Fruit fly (Drosophila melanogaster) Kc167 (cell line): ENCODE measurements around the gene CG12011.

ENCODE experiments used
- Myc ChIP-seq: fragments of >200 bp; optimal IDR thresholded peaks from 2 replicates; lab custom pipeline; 2017; ENCODE audit warnings: missing external identifiers
- insv ChIP-seq: fragments of >200 bp; optimal IDR thresholded peaks from 3 replicates; lab custom pipeline; 2018; ENCODE audit warnings: missing external identifiers
- psq ChIP-seq: fragments of >200 bp; optimal IDR thresholded peaks from 2 replicates; lab custom pipeline; 2017; ENCODE audit warnings: missing external identifiers

DNA sequence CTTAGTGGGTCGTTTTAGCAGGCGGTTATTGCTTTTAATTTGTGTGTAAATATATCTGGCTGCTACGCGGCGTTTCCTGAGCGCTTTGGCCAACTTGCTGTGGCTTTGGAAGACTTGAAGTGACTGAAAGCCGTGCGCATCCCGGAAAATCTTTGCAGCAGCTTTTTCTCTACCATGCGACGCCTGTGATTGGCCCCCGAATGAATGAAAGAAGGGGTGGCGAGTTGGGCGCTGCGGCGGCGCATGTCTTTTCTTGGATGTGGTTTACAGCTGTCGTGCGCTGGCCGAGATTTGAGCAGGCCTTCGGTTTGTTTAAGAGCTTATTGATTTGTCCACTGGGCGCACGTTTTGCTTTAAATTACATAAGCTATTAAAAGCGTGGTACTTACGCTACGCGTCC lies 30.9 kb upstream of the CG12011 start:
- TF ChIP-seq psq (lab: Kevin White, UChicago) (no peak), Myc (no peak), insv (lab: Kevin White, UChicago) (no peak)
